Worm (Caenorhabditis elegans): ENCODE measurements around the gene F07G11.2.
"Not testable (repeated sequence)": the region's sequence is repeated elsewhere in the genome, so short reads cannot be mapped to it uniquely, and the experiment has no call there.

ce11 chrV:7345494-7345893 is 40.9 kb downstream of the F07G11.2 start, which contains the start of gene nhr-147:
- not testable (repeated sequence) for TF ChIP-seq flt-1 (GFP tag; IDR thresholded peaks at IDR 0.05); ztf-29 (GFP tag; IDR thresholded peaks at IDR 0.05); med-1 (GFP tag; optimal IDR thresholded peaks at IDR 0.05; ENCODE audit: insufficient read depth); tab-1 (GFP tag; IDR thresholded peaks at IDR 0.05); klf-2 (GFP tag; conservative IDR thresholded peaks at IDR 0.05); ztf-23 (GFP tag; IDR thresholded peaks at IDR 0.05); T22C8.4 (GFP tag; IDR thresholded peaks at IDR 0.05); cog-1 (tag; optimal IDR thresholded peaks at IDR 0.05)
